Worm (Caenorhabditis elegans) whole organism, early embryonic: ENCODE measurements around the gene T16G12.3.

Experiments used
- B0310.2 ChIP-seq: sonication (generic microtip); optimal IDR thresholded peaks from 2 replicates; lab custom pipeline; 2016; ENCODE audit warnings: mild to moderate bottlenecking, missing genetic modification characterization, missing compliant biosample characterization
- F13C5.2 ChIP-seq: sonication (generic microtip); optimal IDR thresholded peaks from 2 replicates; lab custom pipeline; 2017; ENCODE audit warnings: mild to moderate bottlenecking, missing genetic modification characterization, inconsistent platforms, missing compliant biosample characterization
- ama-1 ChIP-seq: fragments of 150-350 bp; optimal IDR thresholded peaks from 2 replicates; lab custom pipeline; 2014
- ceh-13 ChIP-seq: fragments of 200-800 bp; sonication (Bioruptor generic); optimal IDR thresholded peaks from 2 replicates; lab custom pipeline; 2018; ENCODE audit warnings: mild to moderate bottlenecking, missing genetic modification characterization, missing compliant biosample characterization
- ets-7 ChIP-seq: sonication (generic microtip); optimal IDR thresholded peaks from 2 replicates; lab custom pipeline; 2016; ENCODE audit warnings: missing genotype, missing genetic modification characterization, missing compliant biosample characterization
- flt-1 ChIP-seq: fragments of 200-800 bp; sonication (Bioruptor generic); IDR thresholded peaks from 2 replicates; pipeline ENCODE4 v1.3.6; 2022; ENCODE audit warnings: missing genetic modification characterization, missing compliant biosample characterization
- hmbx-1 ChIP-seq: sonication (generic microtip); optimal IDR thresholded peaks from 2 replicates; lab custom pipeline; 2016; ENCODE audit warnings: mild to moderate bottlenecking, missing genetic modification characterization, missing compliant biosample characterization
- hmg-4 ChIP-seq: fragments of 200-800 bp; sonication (Bioruptor generic); optimal IDR thresholded peaks from 2 replicates; lab custom pipeline; 2018; ENCODE audit warnings: mild to moderate bottlenecking, missing genetic modification characterization, missing compliant biosample characterization
- hnd-1 ChIP-seq: sonication (generic microtip); optimal IDR thresholded peaks from 2 replicates; lab custom pipeline; 2016; ENCODE audit warnings: missing genetic modification characterization, missing compliant biosample characterization
- tbx-11 ChIP-seq: fragments of 200-800 bp; sonication (Bioruptor generic); IDR thresholded peaks from 2 replicates; pipeline ENCODE4 v1.3.6; 2022; ENCODE audit warnings: missing genetic modification characterization, missing compliant biosample characterization
- tbx-37 ChIP-seq: fragments of 200-800 bp; sonication (Bioruptor generic); conservative IDR thresholded peaks from 2 replicates; pipeline ENCODE4 v1.3.6; 2022; ENCODE audit warnings: missing genetic modification reagents, missing genetic modification characterization, missing compliant biosample characterization
- tra-4 ChIP-seq: sonication (generic microtip); optimal IDR thresholded peaks from 2 replicates; lab custom pipeline; 2017; ENCODE audit warnings: missing genetic modification characterization, missing compliant biosample characterization

DNA sequence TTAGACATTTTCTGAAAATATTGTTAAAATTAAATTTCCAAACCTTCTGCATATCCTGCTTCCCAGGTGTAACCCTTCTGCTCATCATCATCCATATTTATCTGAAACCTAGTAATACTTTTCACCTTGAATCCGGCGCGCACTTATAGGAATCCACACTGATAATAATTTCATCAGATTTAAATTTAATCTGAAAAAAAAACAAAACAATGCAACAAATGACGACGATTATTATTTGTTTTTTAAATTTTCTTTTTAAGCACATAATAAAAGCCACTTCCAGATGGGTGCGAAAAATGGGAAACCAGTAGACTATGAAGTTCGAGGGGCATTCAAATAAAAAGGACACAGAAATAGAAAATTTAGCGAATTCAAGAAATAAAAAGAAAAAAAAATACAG is 40.3 kb downstream of the T16G12.3 start, which contains the start of gene gtf-2H2C:
- no peak for TF ChIP-seq tbx-37 (GFP tag; lab: Robert Waterston, UW)
- TF ChIP-seq flt-1 (GFP tag; lab: Robert Waterston, UW), result no peak
- no peak for TF ChIP-seq hmbx-1 (tag; lab: Kevin White, UChicago)
- no peak for TF ChIP-seq hmg-4
- no peak for TF ChIP-seq B0310.2
- TF ChIP-seq ets-7 (tag; lab: Kevin White, UChicago), result no peak
- TF ChIP-seq ama-1, result no peak
- TF ChIP-seq F13C5.2 (tag; lab: Kevin White, UChicago), result no peak
- TF ChIP-seq ceh-13, result no peak
- TF ChIP-seq tra-4 (tag; lab: Kevin White, UChicago), result no peak
- TF ChIP-seq tbx-11, result no peak
- TF ChIP-seq hnd-1 (tag; lab: Kevin White, UChicago), result no peak
